Worm (Caenorhabditis elegans) whole organism, mixed stage, embryonic: ENCODE data around the gene str-64.

Experiments
- M03D4.4 ChIP-seq: sonication (generic microtip); optimal IDR thresholded peaks from 2 replicates; lab custom pipeline; 2017; ENCODE audit warnings: mild to moderate bottlenecking, missing genetic modification characterization, missing compliant biosample characterization
- blmp-1 ChIP-seq: fragments of 150-350 bp; optimal IDR thresholded peaks from 2 replicates; lab custom pipeline; 2014; ENCODE audit warnings: missing biosample characterization, missing genetic modification characterization
- ces-1 ChIP-seq: fragments of 150-350 bp; optimal IDR thresholded peaks from 2 replicates; lab custom pipeline; 2014; ENCODE audit warnings: missing biosample characterization, missing genetic modification reagents, missing genetic modification characterization
- elt-3 ChIP-seq: fragments of 150-350 bp; optimal IDR thresholded peaks from 2 replicates; lab custom pipeline; 2014; ENCODE audit warnings: missing biosample characterization, missing genetic modification characterization
- lin-13 ChIP-seq: fragments of 150-350 bp; optimal IDR thresholded peaks from 2 replicates; lab custom pipeline; 2014; ENCODE audit warnings: missing biosample characterization, missing genetic modification characterization
- lin-32 ChIP-seq: fragments of 200-800 bp; sonication (Bioruptor generic); optimal IDR thresholded peaks from 2 replicates; lab custom pipeline; 2018; ENCODE audit warnings: mild to moderate bottlenecking, missing genetic modification characterization, missing compliant biosample characterization
- lsy-2 ChIP-seq: fragments of 150-350 bp; optimal IDR thresholded peaks from 2 replicates; lab custom pipeline; 2014; ENCODE audit warnings: missing biosample characterization, missing genetic modification characterization
- nhr-237 ChIP-seq: fragments of 150-350 bp; optimal IDR thresholded peaks from 2 replicates; lab custom pipeline; 2014; ENCODE audit warnings: missing biosample characterization, missing genetic modification characterization
- nhr-28 ChIP-seq: fragments of 150-350 bp; optimal IDR thresholded peaks from 2 replicates; lab custom pipeline; 2014; ENCODE audit warnings: missing biosample characterization, missing genetic modification characterization
- snpc-4 ChIP-seq: fragments of 150-350 bp; optimal IDR thresholded peaks from 2 replicates; lab custom pipeline; 2014; ENCODE audit warnings: missing biosample characterization, missing genetic modification characterization

DNA sequence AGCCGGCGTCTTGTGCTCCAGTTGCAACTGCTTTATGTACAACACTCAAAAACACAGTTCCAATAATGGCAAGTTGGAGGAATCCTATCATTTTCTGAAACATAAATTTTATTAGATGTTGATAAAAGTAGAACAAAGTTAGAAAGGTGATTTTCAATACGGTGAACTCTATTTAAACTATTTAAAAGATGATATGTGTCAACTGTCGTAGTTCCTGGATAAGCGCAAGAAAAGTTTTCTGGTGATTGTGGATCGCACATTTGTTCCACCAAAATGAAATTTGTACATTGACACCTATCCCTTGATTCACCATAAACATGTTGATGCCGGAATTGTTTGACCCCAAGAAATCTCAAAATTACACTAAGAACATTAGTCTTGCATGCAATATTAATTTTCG lies 49.0 kb downstream of the str-64 start, which contains the start of gene C17B7.9:
- no peak for TF ChIP-seq lin-13 (tag; lab: Kevin White, UChicago)
- no peak for TF ChIP-seq nhr-237 (tag; lab: Kevin White, UChicago)
- no peak for TF ChIP-seq ces-1
- no peak for TF ChIP-seq lsy-2 (tag; lab: Kevin White, UChicago)
- TF ChIP-seq nhr-28 (tag; lab: Kevin White, UChicago) = no peak
- no peak for TF ChIP-seq snpc-4 (tag; lab: Kevin White, UChicago)
- no peak for TF ChIP-seq elt-3
- TF ChIP-seq blmp-1 (tag; lab: Kevin White, UChicago) = no peak
- no peak for TF ChIP-seq M03D4.4
- TF ChIP-seq lin-32 (GFP tag; lab: Kevin White, UChicago) = no peak
